Fruit fly (Drosophila melanogaster): Measurements from ENCODE around the gene CG45073.

DNA sequence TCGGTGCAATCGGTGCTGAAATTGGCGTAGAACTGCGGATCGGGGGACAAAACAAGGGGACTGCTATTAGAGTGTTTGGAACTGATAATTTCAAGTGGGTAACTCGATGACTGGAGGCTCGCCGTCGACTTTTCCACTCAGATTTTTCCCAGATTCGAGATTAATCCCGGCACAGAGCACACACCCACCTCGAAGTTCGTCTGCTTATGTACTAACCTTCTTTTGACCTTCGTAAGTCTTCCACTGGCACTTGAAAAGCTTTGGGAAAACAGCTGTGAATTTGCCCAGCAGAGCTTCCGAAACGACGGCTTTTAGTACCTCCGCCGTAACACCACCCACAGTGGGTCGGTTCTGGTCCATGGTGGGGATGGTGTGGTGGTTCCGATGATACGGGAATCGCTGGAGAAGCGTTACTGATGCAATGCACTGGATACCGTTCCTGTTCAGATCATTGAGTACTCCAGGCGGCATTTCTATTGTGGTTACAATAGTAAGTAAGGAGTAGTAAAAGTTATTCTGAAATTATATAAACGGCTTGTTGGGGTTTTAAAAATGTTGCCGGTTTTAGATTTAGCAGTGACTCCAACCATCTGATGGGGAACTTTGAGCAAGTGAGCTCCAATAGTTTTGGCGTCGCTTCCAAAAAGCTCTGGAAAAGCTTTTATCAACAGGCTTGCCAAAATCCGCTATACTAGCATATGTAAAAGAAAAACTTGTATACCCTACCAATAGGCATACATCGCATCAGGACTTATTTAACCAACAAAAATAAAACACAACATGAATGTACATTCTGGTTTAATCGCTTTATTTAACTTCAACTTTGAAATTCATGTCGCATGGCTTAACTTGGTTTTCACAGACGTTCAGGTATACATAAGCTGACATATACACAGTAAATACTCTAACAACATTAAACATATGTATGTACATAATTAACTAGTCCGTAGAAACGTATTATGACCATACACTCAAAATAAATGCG, 9.8 kb upstream of the CG45073 start, which contains the start of gene Tpi:
- TF ChIP-seq Sin3A (optimal IDR thresholded peaks at IDR 0.05) (no peak), h (optimal IDR thresholded peaks at IDR 0.05) (no peak), insv (optimal IDR thresholded peaks at IDR 0.05) (no peak), ttk (optimal IDR thresholded peaks at IDR 0.05) (no peak), psq (optimal IDR thresholded peaks at IDR 0.05) (no peak), Myc (optimal IDR thresholded peaks at IDR 0.05) (no peak)
